Fruit fly (Drosophila melanogaster): ENCODE results near the gene RASSF8.

DNA sequence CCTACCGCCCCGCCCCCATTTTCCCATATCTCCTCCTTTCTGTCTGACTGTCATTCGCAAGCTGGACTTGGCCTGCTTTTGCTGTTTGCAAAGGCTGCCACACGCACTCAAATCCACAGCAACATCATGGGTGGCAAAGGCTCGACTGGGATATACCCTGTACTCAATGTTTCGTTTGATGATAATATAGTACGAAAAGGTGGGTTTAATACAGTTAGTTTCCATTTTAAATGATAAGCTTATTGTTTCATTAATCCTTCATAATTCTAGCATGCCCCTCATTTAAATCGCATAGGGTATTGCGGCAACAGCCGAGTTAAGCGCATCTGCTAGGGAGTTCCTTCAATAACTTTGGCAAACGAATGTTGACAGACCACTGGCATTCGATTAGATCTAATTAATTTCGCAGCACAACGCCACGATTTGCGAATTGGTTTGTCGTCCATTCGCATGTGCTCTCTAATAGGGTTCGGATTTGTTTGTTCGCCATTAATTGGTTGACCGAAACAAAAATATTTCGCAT, 32.6 kb downstream of the RASSF8 start:
- no peak for TF ChIP-seq Mio (GFP tag; optimal IDR thresholded peaks at IDR 0.05)
- TF ChIP-seq dmrt93B (GFP tag; optimal IDR thresholded peaks at IDR 0.05), result no peak
- TF ChIP-seq CrebA (GFP tag; optimal IDR thresholded peaks at IDR 0.05; ENCODE audit: borderline replicate concordance), result no peak
- TF ChIP-seq Dif (GFP tag; optimal IDR thresholded peaks at IDR 0.05; ENCODE audit: partially characterized antibody), result no peak
- no peak for TF ChIP-seq psq (GFP tag; optimal IDR thresholded peaks at IDR 0.05)
- TF ChIP-seq Abd-B (GFP tag; optimal IDR thresholded peaks at IDR 0.05), result no peak
- no peak for TF ChIP-seq sage (GFP tag; optimal IDR thresholded peaks at IDR 0.05)
- TF ChIP-seq foxo (GFP tag; optimal IDR thresholded peaks at IDR 0.05), result no peak
- TF ChIP-seq HLH106 (tag; optimal IDR thresholded peaks at IDR 0.05), result no peak
- no peak for TF ChIP-seq CG32264 (GFP tag; optimal IDR thresholded peaks at IDR 0.05)
